Worm (Caenorhabditis elegans) whole organism, young adult: ENCODE results near the gene gpa-4.

Experiments
- B0336.3 ChIP-seq: fragments of 200-800 bp; sonication (Bioruptor generic); IDR thresholded peaks from 2 replicates; pipeline ENCODE4 v1.3.6; 2022; ENCODE audit warnings: missing genetic modification characterization, missing compliant biosample characterization
- C06A6.2 ChIP-seq: fragments of 200-800 bp; sonication (Bioruptor generic); conservative IDR thresholded peaks from 2 replicates; pipeline ENCODE4 v1.3.6; 2022; ENCODE audit warnings: missing genetic modification characterization, missing compliant biosample characterization
- F39B2.1 ChIP-seq: fragments of 200-800 bp; sonication (Bioruptor generic); IDR thresholded peaks from 2 replicates; pipeline ENCODE4 v1.3.6; 2022; ENCODE audit warnings: missing genetic modification reagents, missing genetic modification characterization, missing compliant biosample characterization
- F52B5.7 ChIP-seq: sonication (generic microtip); optimal IDR thresholded peaks from 2 replicates; lab custom pipeline; 2016; ENCODE audit warnings: mild to moderate bottlenecking, missing genetic modification characterization, missing compliant biosample characterization
- F55B11.4 ChIP-seq: sonication (generic microtip); optimal IDR thresholded peaks from 2 replicates; lab custom pipeline; 2016; ENCODE audit warnings: missing compliant biosample characterization, missing genetic modification characterization, borderline replicate concordance; ENCODE audit not compliant: insufficient read depth
- F57C9.4 ChIP-seq: sonication (generic microtip); optimal IDR thresholded peaks from 2 replicates; lab custom pipeline; 2017; ENCODE audit warnings: mild to moderate bottlenecking, missing genetic modification characterization, missing compliant biosample characterization
- K11D2.4 ChIP-seq: fragments of 200-800 bp; sonication (Bioruptor generic); IDR thresholded peaks from 2 replicates; pipeline ENCODE4 v1.3.6; 2022; ENCODE audit warnings: missing genetic modification reagents, missing genetic modification characterization, missing compliant biosample characterization
- T26A5.8 ChIP-seq: sonication (generic microtip); optimal IDR thresholded peaks from 2 replicates; lab custom pipeline; 2016; ENCODE audit warnings: missing genetic modification characterization, missing compliant biosample characterization
- Y53F4B.3 ChIP-seq: fragments of 200-800 bp; sonication (Bioruptor generic); IDR thresholded peaks from 2 replicates; pipeline ENCODE4 v1.3.6; 2022; ENCODE audit warnings: missing genetic modification reagents, missing genetic modification characterization, missing compliant biosample characterization
- Y56A3A.18 ChIP-seq: fragments of 200-800 bp; sonication (Bioruptor generic); IDR thresholded peaks from 2 replicates; pipeline ENCODE4 v1.3.6; 2022; ENCODE audit warnings: missing genetic modification reagents, missing genetic modification characterization, missing compliant biosample characterization
- Y95B8A.8 ChIP-seq: fragments of 200-800 bp; sonication (Bioruptor generic); IDR thresholded peaks from 2 replicates; pipeline ENCODE4 v1.3.6; 2022; ENCODE audit warnings: missing genetic modification reagents, missing genetic modification characterization, missing compliant biosample characterization
- akir-1 ChIP-seq: fragments of 200-800 bp; sonication (Bioruptor generic); optimal IDR thresholded peaks from 2 replicates; lab custom pipeline; 2018; ENCODE audit warnings: mild to moderate bottlenecking, missing genetic modification characterization, moderate library complexity, missing compliant biosample characterization
- ama-1 ChIP-seq, 3 experiments: fragments of 150-350 bp in 1 of 3; sonication (generic microtip) in 2 of 3; optimal IDR thresholded peaks; 2 replicates each; lab custom pipeline; 2014 to 2018; ENCODE audit warnings: missing biosample characterization in 2 of 3, missing genetic modification characterization in 2 of 3, missing genetic modification reagents in 2 of 3
- aptf-3 ChIP-seq: fragments of 200-800 bp; sonication (Bioruptor generic); IDR thresholded peaks from 2 replicates; pipeline ENCODE4 v1.3.6; 2022; ENCODE audit warnings: missing genetic modification characterization, missing compliant biosample characterization
- atf-7 ChIP-seq: sonication (generic microtip); optimal IDR thresholded peaks from 2 replicates; lab custom pipeline; 2017; ENCODE audit warnings: mild to moderate bottlenecking, missing genetic modification characterization, missing compliant biosample characterization
- cebp-1 ChIP-seq, 2 experiments: fragments of 200-800 bp in 1 of 2; sonication (Bioruptor generic) in 1 of 2; sonication (generic microtip) in 1 of 2; IDR thresholded peaks in 1 of 2; optimal IDR thresholded peaks in 1 of 2; 2 replicates each; pipeline versions ENCODE4 v1.3.6 to Lab custom; 2017 to 2022; ENCODE audit warnings: missing compliant biosample characterization in 2 of 2, missing genetic modification characterization in 2 of 2, mild to moderate bottlenecking in 1 of 2, missing genetic modification reagents in 1 of 2, moderate library complexity in 1 of 2
- ceh-58 ChIP-seq: fragments of 200-800 bp; sonication (Bioruptor generic); IDR thresholded peaks from 2 replicates; pipeline ENCODE4 v1.3.6; 2022; ENCODE audit warnings: missing genetic modification characterization, missing compliant biosample characterization
- ceh-79 ChIP-seq: sonication (generic microtip); optimal IDR thresholded peaks from 2 replicates; lab custom pipeline; 2017; ENCODE audit warnings: mild to moderate bottlenecking, missing genetic modification characterization, missing compliant biosample characterization
- egl-44 ChIP-seq: fragments of 200-800 bp; sonication (Bioruptor generic); IDR thresholded peaks from 2 replicates; pipeline ENCODE4 v1.3.6; 2022; ENCODE audit warnings: missing genetic modification reagents, missing genetic modification characterization, missing compliant biosample characterization
- ekl-4 ChIP-seq: fragments of 200-800 bp; sonication (Bioruptor generic); IDR thresholded peaks from 2 replicates; pipeline ENCODE4 v1.3.6; 2022; ENCODE audit warnings: missing genetic modification reagents, missing genetic modification characterization, missing compliant biosample characterization
- fkh-3 ChIP-seq: sonication (generic microtip); optimal IDR thresholded peaks from 2 replicates; lab custom pipeline; 2016; ENCODE audit warnings: mild to moderate bottlenecking, missing genetic modification characterization, missing compliant biosample characterization
- gei-17 ChIP-seq: fragments of 200-800 bp; sonication (Bioruptor generic); optimal IDR thresholded peaks from 2 replicates; lab custom pipeline; 2018; ENCODE audit warnings: mild to moderate bottlenecking, missing genetic modification characterization, missing compliant biosample characterization
- hlh-26 ChIP-seq: fragments of 200-800 bp; sonication (Bioruptor generic); conservative IDR thresholded peaks from 2 replicates; pipeline ENCODE4 v1.3.6; 2022; ENCODE audit warnings: missing genetic modification reagents, missing genetic modification characterization, missing compliant biosample characterization
- hmg-20 ChIP-seq: fragments of 200-800 bp; sonication (Bioruptor generic); IDR thresholded peaks from 2 replicates; pipeline ENCODE4 v1.3.6; 2022; ENCODE audit warnings: missing genetic modification reagents, missing genetic modification characterization, missing compliant biosample characterization
- hrde-1 ChIP-seq: sonication (generic microtip); optimal IDR thresholded peaks from 2 replicates; lab custom pipeline; 2016; ENCODE audit warnings: missing genetic modification characterization, mild to moderate bottlenecking, missing compliant biosample characterization, moderate library complexity, missing genotype, missing genetic modification reagents, borderline replicate concordance
- lag-1 ChIP-seq: fragments of 200-800 bp; sonication (Bioruptor generic); IDR thresholded peaks from 2 replicates; pipeline ENCODE4 v1.3.6; 2022; ENCODE audit warnings: missing genetic modification reagents, missing genetic modification characterization, missing compliant biosample characterization
- let-526 ChIP-seq: fragments of 200-800 bp; sonication (Bioruptor generic); IDR thresholded peaks from 2 replicates; pipeline ENCODE4 v1.3.6; 2022; ENCODE audit warnings: missing genetic modification reagents, missing genetic modification characterization, missing compliant biosample characterization
- lin-40 ChIP-seq: sonication (generic microtip); optimal IDR thresholded peaks from 2 replicates; lab custom pipeline; 2016; ENCODE audit warnings: missing genetic modification characterization, mild to moderate bottlenecking, missing compliant biosample characterization, missing genotype, missing genetic modification reagents
- lin-54 ChIP-seq: fragments of 200-800 bp; sonication (Bioruptor generic); optimal IDR thresholded peaks from 2 replicates; lab custom pipeline; 2018; ENCODE audit warnings: mild to moderate bottlenecking, missing genetic modification characterization, missing compliant biosample characterization
- lir-1 ChIP-seq: fragments of 200-800 bp; sonication (Bioruptor generic); conservative IDR thresholded peaks from 2 replicates; pipeline ENCODE4 v1.3.6; 2022; ENCODE audit warnings: missing genetic modification reagents, missing genetic modification characterization, missing compliant biosample characterization
- lsl-1 ChIP-seq: fragments of 200-800 bp; sonication (Bioruptor generic); optimal IDR thresholded peaks from 2 replicates; lab custom pipeline; 2018; ENCODE audit warnings: mild to moderate bottlenecking, missing genetic modification characterization, moderate library complexity, missing compliant biosample characterization
- madf-3 ChIP-seq: fragments of 200-800 bp; sonication (Bioruptor generic); IDR thresholded peaks from 2 replicates; pipeline ENCODE4 v1.3.6; 2022; ENCODE audit warnings: missing genetic modification reagents, missing genetic modification characterization, missing compliant biosample characterization
- mcd-1 ChIP-seq: fragments of 200-800 bp; sonication (Bioruptor generic); IDR thresholded peaks from 2 replicates; pipeline ENCODE4 v1.3.6; 2022; ENCODE audit warnings: missing genetic modification reagents, missing genetic modification characterization, missing compliant biosample characterization
- nhr-80 ChIP-seq: sonication (generic microtip); optimal IDR thresholded peaks from 2 replicates; lab custom pipeline; 2016; ENCODE audit warnings: missing genetic modification characterization, missing compliant biosample characterization
- nhr-90 ChIP-seq: sonication (generic microtip); optimal IDR thresholded peaks from 2 replicates; lab custom pipeline; 2016; ENCODE audit warnings: missing genotype, mild to moderate bottlenecking, missing genetic modification characterization, missing compliant biosample characterization
- rcor-1 ChIP-seq: fragments of 200-800 bp; sonication (Bioruptor generic); IDR thresholded peaks from 2 replicates; pipeline ENCODE4 v1.3.6; 2022; ENCODE audit warnings: missing genetic modification reagents, missing genetic modification characterization, missing compliant biosample characterization
- rpc-1 ChIP-seq, 2 experiments: fragments of 150-350 bp in 1 of 2; sonication (generic microtip) in 1 of 2; optimal IDR thresholded peaks; 2 replicates each; lab custom pipeline; 2014 to 2018; ENCODE audit warnings: missing biosample characterization in 1 of 2, missing genetic modification characterization in 1 of 2, missing genetic modification reagents in 1 of 2, missing genotype in 1 of 2
- sea-2 ChIP-seq: fragments of 200-800 bp; sonication (Bioruptor generic); IDR thresholded peaks from 2 replicates; pipeline ENCODE4 v1.3.6; 2022; ENCODE audit warnings: missing genetic modification characterization, missing compliant biosample characterization
- snpc-1.1 ChIP-seq: sonication (generic microtip); optimal IDR thresholded peaks from 2 replicates; lab custom pipeline; 2017; ENCODE audit warnings: missing genetic modification characterization, mild to moderate bottlenecking, missing compliant biosample characterization, antibody characterized with exemption, moderate library complexity, missing genotype, missing genetic modification reagents; ENCODE audit not compliant: insufficient read depth
- snpc-3.4 ChIP-seq: sonication (generic microtip); optimal IDR thresholded peaks from 2 replicates; lab custom pipeline; 2017; ENCODE audit warnings: missing genetic modification characterization, mild to moderate bottlenecking, missing compliant biosample characterization, antibody characterized with exemption, moderate library complexity, missing genotype, missing genetic modification reagents
- snpc-4 ChIP-seq, 5 experiments: fragments of 150-350 bp in 1 of 5; sonication (generic microtip) in 4 of 5; optimal IDR thresholded peaks; 2 replicates each; lab custom pipeline; 2014 to 2018; ENCODE audit warnings: missing genetic modification characterization in 5 of 5, missing biosample characterization in 3 of 5, antibody characterized with exemption in 2 of 5, mild to moderate bottlenecking in 2 of 5, missing compliant biosample characterization in 2 of 5, missing genotype in 2 of 5, moderate library complexity in 2 of 5, missing genetic modification reagents in 1 of 5
- tbx-9 ChIP-seq: sonication (generic microtip); optimal IDR thresholded peaks from 2 replicates; lab custom pipeline; 2016; ENCODE audit warnings: borderline replicate concordance, missing genetic modification characterization, inconsistent platforms, missing compliant biosample characterization
- zfh-2 ChIP-seq: fragments of 200-800 bp; sonication (Bioruptor generic); conservative IDR thresholded peaks from 2 replicates; pipeline ENCODE4 v1.3.6; 2022; ENCODE audit warnings: missing genetic modification reagents, missing genetic modification characterization, missing compliant biosample characterization
- ztf-25 ChIP-seq: fragments of 200-800 bp; sonication (Bioruptor generic); IDR thresholded peaks from 2 replicates; pipeline ENCODE4 v1.3.6; 2022; ENCODE audit warnings: missing genetic modification reagents, missing genetic modification characterization, missing compliant biosample characterization
- ztf-26 ChIP-seq: sonication (generic microtip); optimal IDR thresholded peaks from 2 replicates; lab custom pipeline; 2017; ENCODE audit warnings: missing genetic modification characterization, missing compliant biosample characterization
- ztf-28 ChIP-seq: fragments of 200-800 bp; sonication (Bioruptor generic); IDR thresholded peaks from 2 replicates; pipeline ENCODE4 v1.3.6; 2022; ENCODE audit warnings: missing genetic modification reagents, missing genetic modification characterization, missing compliant biosample characterization

Gene gpa-4

DNA sequence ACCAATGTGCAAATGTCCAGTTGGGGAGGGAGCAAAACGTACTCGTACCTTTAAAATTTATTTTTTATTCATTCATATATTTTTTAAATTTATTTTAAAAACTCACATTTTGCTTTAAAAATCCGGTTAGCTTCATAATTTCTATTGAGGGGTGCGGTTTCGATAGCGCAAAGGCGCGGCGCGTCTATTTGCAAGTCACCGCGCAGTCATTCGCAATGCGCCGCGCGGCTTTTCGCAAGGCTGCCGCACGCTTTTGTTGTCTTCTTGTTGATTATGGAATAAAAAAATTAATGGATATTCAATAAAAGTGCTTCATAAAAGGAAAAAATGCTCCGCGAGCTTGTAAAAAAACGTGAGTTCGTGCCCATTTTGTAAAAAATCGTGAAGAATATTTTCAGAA is 11.2 kb upstream of the gpa-4 start, which contains the start of the genes ears-2 and uncp-18 (continued):
- TF ChIP-seq F52B5.7 (peak; percentile 80), rcor-1 (GFP tag; lab: Robert Waterston, UW) (peak; percentile 87), madf-3 (GFP tag; lab: Robert Waterston, UW) (peak; percentile 79; the same call in 1 of the 2 replicates), let-526 (GFP tag; lab: Robert Waterston, UW) (0 out of 2 replicates have a peak, but pooled peaks have one; percentile 69), ztf-25 (GFP tag; lab: Robert Waterston, UW) (peak; percentile 96), gei-17 (GFP tag; lab: Kevin White, UChicago) (peak; percentile 63), F55B11.4 (tag; lab: Kevin White, UChicago) (no peak), Y95B8A.8 (GFP tag; lab: Robert Waterston, UW) (peak; percentile 88), T26A5.8 (tag; lab: Kevin White, UChicago) (no peak), hlh-26 (GFP tag; lab: Robert Waterston, UW) (no peak), snpc-3.4 (tag; lab: Kevin White, UChicago) (peak; percentile 85), aptf-3 (GFP tag; lab: Robert Waterston, UW) (no peak), ceh-58 (GFP tag; lab: Robert Waterston, UW) (no peak), snpc-4 (GFP tag; optimal IDR thresholded peaks at IDR 0.05; lab: Kevin White, UChicago) (peak; percentile 43), snpc-4 (tag; optimal IDR thresholded peaks at IDR 0.05; lab: Kevin White, UChicago) (peak; percentile 58 to 88 (median 74)), F39B2.1 (no peak), lin-40 (tag; lab: Kevin White, UChicago) (peak; percentile 89), F57C9.4 (tag; lab: Kevin White, UChicago) (peak; percentile 31), Y56A3A.18 (no peak), cebp-1 (GFP tag; IDR thresholded peaks at IDR 0.05; lab: Robert Waterston, UW) (peak; percentile 73), cebp-1 (tag; optimal IDR thresholded peaks at IDR 0.05; lab: Kevin White, UChicago) (peak; percentile 90), fkh-3 (tag; lab: Kevin White, UChicago) (peak; percentile 5), C06A6.2 (GFP tag; lab: Robert Waterston, UW) (peak; percentile 97), zfh-2 (GFP tag; lab: Robert Waterston, UW) (peak; percentile 93), hmg-20 (peak; percentile 49; the same call in 1 of the 2 replicates), lin-54 (GFP tag; lab: Kevin White, UChicago) (peak; percentile 85), lir-1 (GFP tag; lab: Robert Waterston, UW) (peak; percentile 75), K11D2.4 (GFP tag; lab: Robert Waterston, UW) (peak; percentile 81), hrde-1 (tag; lab: Kevin White, UChicago) (peak; percentile 34), lag-1 (GFP tag; lab: Robert Waterston, UW) (no peak), akir-1 (peak; percentile 68), sea-2 (GFP tag; lab: Robert Waterston, UW) (no peak), B0336.3 (GFP tag; lab: Robert Waterston, UW) (peak; percentile 93), egl-44 (peak; percentile 89), nhr-90 (tag; lab: Kevin White, UChicago) (peak; percentile 68), nhr-80 (tag; lab: Kevin White, UChicago) (peak; percentile 75), ztf-28 (peak; percentile 90), mcd-1 (GFP tag; lab: Robert Waterston, UW) (peak; percentile 89), ama-1 (optimal IDR thresholded peaks at IDR 0.05; lab: Kevin White, UChicago) (no peak), ama-1 (GFP tag; optimal IDR thresholded peaks at IDR 0.05; lab: Kevin White, UChicago) (no peak), lsl-1 (peak; percentile 73), snpc-1.1 (peak; percentile 66), Y53F4B.3 (no peak), ceh-79 (tag; lab: Kevin White, UChicago) (peak; percentile 31), atf-7 (tag; lab: Kevin White, UChicago) (peak; percentile 63), ztf-26 (peak; percentile 56), rpc-1 (optimal IDR thresholded peaks at IDR 0.05; lab: Kevin White, UChicago) (peak; percentile 68), rpc-1 (tag; optimal IDR thresholded peaks at IDR 0.05; lab: Kevin White, UChicago) (peak; percentile 3), tbx-9 (tag; lab: Kevin White, UChicago) (no peak), ekl-4 (GFP tag; lab: Robert Waterston, UW) (peak; percentile 73)
